Fruit fly (Drosophila melanogaster) whole organism, adult: ENCODE measurements around the gene CG42673.

Source experiments
- CG33017 ChIP-seq: fragments of 200-800 bp; sonication (Bioruptor generic); optimal IDR thresholded peaks from 2 replicates; lab custom pipeline; 2018; ENCODE audit warnings: missing biosample characterization, mild to moderate bottlenecking, missing genetic modification characterization, moderate library complexity
- cnc ChIP-seq, 2 experiments: fragments of >200 bp; optimal IDR thresholded peaks; 2 replicates each; lab custom pipeline; 2017

DNA sequence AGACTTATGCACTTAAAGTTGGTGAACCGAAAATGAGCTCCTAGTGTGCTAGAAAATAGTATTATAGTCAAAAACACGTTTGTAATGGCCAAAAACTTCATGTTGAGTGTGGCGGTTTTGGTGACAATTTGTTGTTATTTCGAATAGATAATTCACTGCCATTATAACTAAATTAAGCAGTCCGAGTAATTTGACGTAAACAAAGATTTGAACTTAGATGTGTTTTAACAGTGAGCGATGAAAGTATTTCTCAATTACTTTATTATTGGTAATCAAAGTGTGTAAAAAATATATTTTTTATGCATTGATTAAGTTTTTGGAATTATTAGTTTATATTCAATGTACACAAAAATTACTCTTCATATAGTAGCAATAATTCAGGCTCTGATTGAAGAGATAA lies 33.7 kb upstream of the CG42673 start, which contains the start of gene CG33702:
- TF ChIP-seq CG33017 (tag; lab: Kevin White, UChicago) (no peak), cnc (optimal IDR thresholded peaks at IDR 0.05; lab: Kevin White, UChicago) (no peak)
